Fruit fly (Drosophila melanogaster): ENCODE measurements around the gene CG6845.

The CG6845 gene

dm6 chr3L:165981-166788 is 20.0 kb downstream of the CG6845 start:
- TF ChIP-seq noc (tag; optimal IDR thresholded peaks at IDR 0.05): no peak

- TF ChIP-seq noc (tag; optimal IDR thresholded peaks at IDR 0.05): no peak
These were observed 20.5 kb downstream of the CG6845 start for dm6 chr3L:166789-167132.

dm6 chr3L:171729-172128 is 25.5 kb downstream of the CG6845 start:
- TF ChIP-seq noc (tag; optimal IDR thresholded peaks at IDR 0.05): no peak

dm6 chr3L:174501-174900 is 28.3 kb downstream of the CG6845 start:
- no peak for TF ChIP-seq noc (tag; optimal IDR thresholded peaks at IDR 0.05)

- peak; percentile 10 for TF ChIP-seq noc (tag; optimal IDR thresholded peaks at IDR 0.05)
These were observed 29.7 kb downstream of the CG6845 start, which contains the start of gene CG7049 for dm6 chr3L:175949-176348. CG7049 (minus strand) TSS chr3L:176228.

dm6 chr3L:177938-178337 is 31.7 kb downstream of the CG6845 start:
- no peak for TF ChIP-seq noc (tag; optimal IDR thresholded peaks at IDR 0.05)

- TF ChIP-seq noc (tag; optimal IDR thresholded peaks at IDR 0.05): no peak
These were observed 32.2 kb downstream of the CG6845 start for dm6 chr3L:178445-178844.

- TF ChIP-seq noc (tag; optimal IDR thresholded peaks at IDR 0.05): no peak
These were observed 32.8 kb downstream of the CG6845 start, which contains the start of gene Vdup1 for dm6 chr3L:178913-179488. Vdup1 (minus strand) TSS chr3L:178963.

- no peak for TF ChIP-seq noc (tag; optimal IDR thresholded peaks at IDR 0.05)
These were observed 33.4 kb downstream of the CG6845 start, which contains the start of gene CG13875 for dm6 chr3L:179490-180261. CG13875 (plus strand) TSS chr3L:179923.

dm6 chr3L:180262-180543 is 34.0 kb downstream of the CG6845 start:
- TF ChIP-seq noc (tag; optimal IDR thresholded peaks at IDR 0.05): no peak

- TF ChIP-seq noc (tag; optimal IDR thresholded peaks at IDR 0.05): no peak
These were observed 38.0 kb downstream of the CG6845 start, which contains the start of the genes CG34140, Mkp and Mtch for dm6 chr3L:184251-184650. CG34140 (minus strand) TSS chr3L:184424. Mkp (minus strand) TSS chr3L:184540. Mtch (plus strand) TSS chr3L:184626.
